Worm (Caenorhabditis elegans) whole organism, early embryonic: ENCODE measurements around the gene gei-13.

Experiments used
- B0310.2 ChIP-seq: sonication (generic microtip); optimal IDR thresholded peaks from 2 replicates; lab custom pipeline; 2016; ENCODE audit warnings: mild to moderate bottlenecking, missing genetic modification characterization, missing compliant biosample characterization
- F13C5.2 ChIP-seq: sonication (generic microtip); optimal IDR thresholded peaks from 2 replicates; lab custom pipeline; 2017; ENCODE audit warnings: mild to moderate bottlenecking, missing genetic modification characterization, inconsistent platforms, missing compliant biosample characterization
- aly-1 ChIP-seq: sonication (generic microtip); optimal IDR thresholded peaks from 2 replicates; lab custom pipeline; 2016; ENCODE audit warnings: missing genetic modification characterization, missing compliant biosample characterization
- ama-1 ChIP-seq: fragments of 150-350 bp; optimal IDR thresholded peaks from 2 replicates; lab custom pipeline; 2014
- ceh-13 ChIP-seq: fragments of 200-800 bp; sonication (Bioruptor generic); optimal IDR thresholded peaks from 2 replicates; lab custom pipeline; 2018; ENCODE audit warnings: mild to moderate bottlenecking, missing genetic modification characterization, missing compliant biosample characterization
- ceh-36 ChIP-seq: sonication (generic microtip); optimal IDR thresholded peaks from 2 replicates; lab custom pipeline; 2016; ENCODE audit warnings: missing genetic modification characterization, inconsistent platforms, missing compliant biosample characterization
- ets-7 ChIP-seq: sonication (generic microtip); optimal IDR thresholded peaks from 2 replicates; lab custom pipeline; 2016; ENCODE audit warnings: missing genotype, missing genetic modification characterization, missing compliant biosample characterization
- flt-1 ChIP-seq: fragments of 200-800 bp; sonication (Bioruptor generic); IDR thresholded peaks from 2 replicates; pipeline ENCODE4 v1.3.6; 2022; ENCODE audit warnings: missing genetic modification characterization, missing compliant biosample characterization
- hmbx-1 ChIP-seq: sonication (generic microtip); optimal IDR thresholded peaks from 2 replicates; lab custom pipeline; 2016; ENCODE audit warnings: mild to moderate bottlenecking, missing genetic modification characterization, missing compliant biosample characterization
- hmg-4 ChIP-seq: fragments of 200-800 bp; sonication (Bioruptor generic); optimal IDR thresholded peaks from 2 replicates; lab custom pipeline; 2018; ENCODE audit warnings: mild to moderate bottlenecking, missing genetic modification characterization, missing compliant biosample characterization
- hnd-1 ChIP-seq: sonication (generic microtip); optimal IDR thresholded peaks from 2 replicates; lab custom pipeline; 2016; ENCODE audit warnings: missing genetic modification characterization, missing compliant biosample characterization
- pes-1 ChIP-seq: fragments of 200-800 bp; sonication (Bioruptor generic); IDR thresholded peaks from 2 replicates; pipeline ENCODE4 v1.3.6; 2022; ENCODE audit warnings: missing genetic modification reagents, missing genetic modification characterization, missing compliant biosample characterization
- scrt-1 ChIP-seq: fragments of 200-800 bp; sonication (Bioruptor generic); IDR thresholded peaks from 2 replicates; pipeline ENCODE4 v1.3.6; 2022; ENCODE audit warnings: missing genetic modification characterization, missing compliant biosample characterization
- sea-1 ChIP-seq: fragments of 200-800 bp; sonication (Bioruptor generic); conservative IDR thresholded peaks from 2 replicates; pipeline ENCODE4 v1.3.6; 2022; ENCODE audit warnings: missing genetic modification characterization, missing compliant biosample characterization
- tbx-11 ChIP-seq: fragments of 200-800 bp; sonication (Bioruptor generic); IDR thresholded peaks from 2 replicates; pipeline ENCODE4 v1.3.6; 2022; ENCODE audit warnings: missing genetic modification characterization, missing compliant biosample characterization
- tbx-37 ChIP-seq: fragments of 200-800 bp; sonication (Bioruptor generic); conservative IDR thresholded peaks from 2 replicates; pipeline ENCODE4 v1.3.6; 2022; ENCODE audit warnings: missing genetic modification reagents, missing genetic modification characterization, missing compliant biosample characterization
- tra-4 ChIP-seq: sonication (generic microtip); optimal IDR thresholded peaks from 2 replicates; lab custom pipeline; 2017; ENCODE audit warnings: missing genetic modification characterization, missing compliant biosample characterization

gei-13 gene

ce11 chrIII:9645099-9645498 is 8.2 kb upstream of the gei-13 start:
- TF ChIP-seq tbx-37 (GFP tag; lab: Robert Waterston, UW): no peak

DNA sequence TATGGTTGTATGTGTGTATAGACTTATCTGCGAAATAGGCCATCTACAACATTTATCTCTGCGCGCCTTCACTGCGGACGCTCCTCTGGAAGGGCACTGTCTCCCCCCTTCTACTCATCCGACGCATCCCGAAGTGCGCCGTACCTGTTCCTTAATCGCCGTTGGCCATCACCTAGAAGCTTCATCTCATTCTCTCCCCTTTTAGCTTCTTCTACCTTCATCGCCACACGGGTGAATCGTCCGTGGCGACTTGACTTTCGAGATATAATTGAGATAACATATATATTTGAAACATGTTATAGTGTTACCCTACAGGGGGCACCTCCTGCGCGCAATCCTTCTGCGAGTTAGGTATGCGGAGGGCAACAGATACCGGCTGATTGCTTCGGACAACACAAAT is 5.2 kb upstream of the gei-13 start:
- TF ChIP-seq hmg-4 (GFP tag; lab: Kevin White, UChicago) (peak; percentile 6), tbx-11 (no peak)

DNA sequence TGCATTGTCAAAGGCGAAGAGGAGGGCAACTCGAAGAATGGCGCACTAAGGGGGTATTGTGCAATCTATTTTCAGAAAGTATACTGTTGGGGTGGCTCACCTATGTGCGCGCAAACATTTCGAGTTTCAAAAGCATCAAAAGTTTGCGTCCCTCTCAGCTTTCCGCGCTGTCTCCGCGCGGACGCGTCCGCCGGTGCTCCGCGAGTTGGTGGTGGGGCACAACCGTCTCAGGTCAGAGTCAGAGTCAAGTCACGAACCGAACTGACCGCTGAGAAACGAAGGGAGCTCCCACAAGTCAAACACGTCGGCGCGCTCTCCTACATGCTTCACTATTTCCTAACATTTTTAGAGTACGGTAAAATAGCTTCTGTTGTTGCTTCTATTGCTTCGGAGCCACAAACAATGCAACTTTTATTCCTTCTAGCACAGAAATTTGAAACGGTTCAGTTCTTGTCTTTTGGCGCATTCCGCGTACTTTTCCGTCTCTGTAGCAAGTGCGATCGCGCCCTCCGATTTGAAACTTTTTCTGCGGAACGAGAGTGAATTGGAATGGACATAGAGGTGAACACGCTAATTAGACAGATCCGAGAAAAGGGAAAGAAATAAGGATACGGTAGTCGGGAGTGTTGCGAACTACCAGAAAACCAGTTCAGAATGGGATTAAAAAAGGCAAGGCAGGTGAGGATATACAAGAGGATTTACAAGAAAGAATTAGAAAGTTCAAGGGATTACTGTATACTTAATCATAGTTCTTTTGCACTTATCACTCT is 2.5 kb upstream of the gei-13 start:
- TF ChIP-seq hmbx-1 (tag; lab: Kevin White, UChicago) (no peak), pes-1 (GFP tag; lab: Robert Waterston, UW) (no peak), aly-1 (tag; lab: Kevin White, UChicago) (no peak), ama-1 (no peak), tbx-11 (no peak), flt-1 (GFP tag; lab: Robert Waterston, UW) (no peak), hnd-1 (no peak)

DNA sequence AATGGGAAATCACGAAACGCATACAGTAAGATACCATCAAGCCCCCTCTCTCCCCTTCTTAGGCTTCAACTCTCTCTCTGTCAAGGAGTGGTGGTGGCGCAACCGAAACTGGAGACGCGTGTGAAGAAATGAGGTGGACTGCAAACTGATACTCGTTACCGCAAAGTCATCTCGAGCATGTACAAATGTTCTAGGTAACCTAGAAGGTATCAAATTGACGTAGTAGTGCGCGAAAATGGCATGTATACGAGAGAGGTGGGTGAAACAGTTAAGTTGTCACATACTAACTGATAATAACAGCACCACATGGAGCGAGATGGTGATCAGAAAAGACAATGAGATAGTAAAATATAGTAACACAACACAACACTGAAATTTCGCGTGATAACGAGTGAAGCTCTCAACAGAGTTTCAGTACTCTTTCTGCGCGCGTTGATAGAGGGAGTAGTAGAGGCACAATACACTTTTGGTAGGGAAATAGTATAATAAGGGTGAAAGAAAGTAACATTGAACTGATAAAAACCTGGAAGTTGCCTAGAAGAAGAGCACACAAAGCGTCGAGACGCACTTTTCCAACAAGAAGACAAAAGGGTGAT is 1.3 kb upstream of the gei-13 start:
- TF ChIP-seq scrt-1: no peak
- TF ChIP-seq F13C5.2 (tag; lab: Kevin White, UChicago): no peak
- no peak for TF ChIP-seq ets-7 (tag; lab: Kevin White, UChicago)
- TF ChIP-seq B0310.2: no peak
- TF ChIP-seq ceh-36 (tag; lab: Kevin White, UChicago): no peak
- TF ChIP-seq tbx-37 (GFP tag; lab: Robert Waterston, UW): no peak
- no peak for TF ChIP-seq ceh-13 (GFP tag; lab: Kevin White, UChicago)
- TF ChIP-seq aly-1 (tag; lab: Kevin White, UChicago): no peak
- no peak for TF ChIP-seq tra-4 (tag; lab: Kevin White, UChicago)
- no peak for TF ChIP-seq ama-1
- TF ChIP-seq hnd-1: no peak
- no peak for TF ChIP-seq hmbx-1 (tag; lab: Kevin White, UChicago)
- no peak for TF ChIP-seq sea-1
- no peak for TF ChIP-seq tbx-11
- no peak for TF ChIP-seq pes-1 (GFP tag; lab: Robert Waterston, UW)

ce11 chrIII:9631117-9631655 is 5.7 kb downstream of the gei-13 start, which contains the start of gene ubc-7:
Gene ubc-7, minus strand, starts transcription at chrIII:9631167.
- TF ChIP-seq pes-1 (GFP tag; lab: Robert Waterston, UW) (no peak), F13C5.2 (tag; lab: Kevin White, UChicago) (peak; percentile 56)

- TF ChIP-seq B0310.2: no peak
- TF ChIP-seq hnd-1: peak; percentile 23
- peak; percentile 49 for TF ChIP-seq ceh-13 (GFP tag; lab: Kevin White, UChicago)
- no peak for TF ChIP-seq tbx-11
- 0 out of 2 replicates have a peak, but pooled peaks have one; percentile 57 for TF ChIP-seq sea-1
- TF ChIP-seq ets-7 (tag; lab: Kevin White, UChicago): no peak
- TF ChIP-seq tbx-37 (GFP tag; lab: Robert Waterston, UW): peak; percentile 50; the same call in 1 of the 2 replicates
- TF ChIP-seq scrt-1: peak; percentile 69; the same call in 1 of the 2 replicates
- peak; percentile 44 for TF ChIP-seq hmbx-1 (tag; lab: Kevin White, UChicago)
- peak; percentile 53 for TF ChIP-seq ceh-36 (tag; lab: Kevin White, UChicago)
- no peak for TF ChIP-seq ama-1
- peak; percentile 73 for TF ChIP-seq pes-1 (GFP tag; lab: Robert Waterston, UW)
- TF ChIP-seq hmg-4 (GFP tag; lab: Kevin White, UChicago): peak; percentile 13
- no peak for TF ChIP-seq tra-4 (tag; lab: Kevin White, UChicago)
- peak; percentile 61; the same call in 1 of the 2 replicates for TF ChIP-seq flt-1 (GFP tag; lab: Robert Waterston, UW)
- TF ChIP-seq F13C5.2 (tag; lab: Kevin White, UChicago): peak; percentile 70
- TF ChIP-seq aly-1 (tag; lab: Kevin White, UChicago): no peak
Observed at ce11 chrIII:9629855-9630254, 7.1 kb downstream of the gei-13 start, which contains the start of gene rpac-19. Gene rpac-19, minus strand, starts transcription at chrIII:9629885.

ce11 chrIII:9629054-9629453 is 7.9 kb downstream of the gei-13 start, which contains the start of gene tbg-1:
Gene tbg-1, minus strand, starts transcription at chrIII:9629154.
- TF ChIP-seq ama-1 (no peak), pes-1 (GFP tag; lab: Robert Waterston, UW) (no peak), scrt-1 (no peak)

ce11 chrIII:9626602-9627001 is 10.3 kb downstream of the gei-13 start:
- no peak for TF ChIP-seq ets-7 (tag; lab: Kevin White, UChicago)
- TF ChIP-seq B0310.2: no peak
- TF ChIP-seq ceh-36 (tag; lab: Kevin White, UChicago): no peak
- no peak for TF ChIP-seq aly-1 (tag; lab: Kevin White, UChicago)
- no peak for TF ChIP-seq tbx-11
- no peak for TF ChIP-seq tbx-37 (GFP tag; lab: Robert Waterston, UW)
- TF ChIP-seq F13C5.2 (tag; lab: Kevin White, UChicago): no peak
